Worm (Caenorhabditis elegans) whole organism, young adult: Measurements from ENCODE around the gene mlc-4.

Experiments used
- C17E4.6 ChIP-seq: fragments of 200-800 bp; sonication (Bioruptor generic); IDR thresholded peaks from 2 replicates; pipeline ENCODE4 v1.3.6; 2022; ENCODE audit warnings: missing genetic modification reagents, missing genetic modification characterization, missing compliant biosample characterization
- T26A5.8 ChIP-seq: sonication (generic microtip); optimal IDR thresholded peaks from 2 replicates; lab custom pipeline; 2016; ENCODE audit warnings: missing genetic modification characterization, missing compliant biosample characterization
- Y53F4B.3 ChIP-seq: fragments of 200-800 bp; sonication (Bioruptor generic); IDR thresholded peaks from 2 replicates; pipeline ENCODE4 v1.3.6; 2022; ENCODE audit warnings: missing genetic modification reagents, missing genetic modification characterization, missing compliant biosample characterization
- Y53G8AR.9 ChIP-seq: fragments of 200-800 bp; sonication (Bioruptor generic); conservative IDR thresholded peaks from 2 replicates; pipeline ENCODE4 v1.3.6; 2022; ENCODE audit warnings: missing genetic modification reagents, missing genetic modification characterization, missing compliant biosample characterization
- Y56A3A.18 ChIP-seq: fragments of 200-800 bp; sonication (Bioruptor generic); IDR thresholded peaks from 2 replicates; pipeline ENCODE4 v1.3.6; 2022; ENCODE audit warnings: missing genetic modification reagents, missing genetic modification characterization, missing compliant biosample characterization
- ama-1 ChIP-seq, 3 experiments: fragments of 150-350 bp in 1 of 3; sonication (generic microtip) in 2 of 3; optimal IDR thresholded peaks; 2 replicates each; lab custom pipeline; 2014 to 2018; ENCODE audit warnings: missing biosample characterization in 2 of 3, missing genetic modification characterization in 2 of 3, missing genetic modification reagents in 2 of 3
- atf-7 ChIP-seq: sonication (generic microtip); optimal IDR thresholded peaks from 2 replicates; lab custom pipeline; 2017; ENCODE audit warnings: mild to moderate bottlenecking, missing genetic modification characterization, missing compliant biosample characterization
- bed-1 ChIP-seq: fragments of 200-800 bp; sonication (Bioruptor generic); IDR thresholded peaks from 2 replicates; pipeline ENCODE4 v1.3.6; 2022; ENCODE audit warnings: missing genetic modification reagents, missing genetic modification characterization, missing compliant biosample characterization
- cebp-1 ChIP-seq, 2 experiments: fragments of 200-800 bp in 1 of 2; sonication (Bioruptor generic) in 1 of 2; sonication (generic microtip) in 1 of 2; IDR thresholded peaks in 1 of 2; optimal IDR thresholded peaks in 1 of 2; 2 replicates each; pipeline versions ENCODE4 v1.3.6 to Lab custom; 2017 to 2022; ENCODE audit warnings: missing compliant biosample characterization in 2 of 2, missing genetic modification characterization in 2 of 2, mild to moderate bottlenecking in 1 of 2, missing genetic modification reagents in 1 of 2, moderate library complexity in 1 of 2
- ceh-27 ChIP-seq: fragments of 200-800 bp; sonication (Bioruptor generic); optimal IDR thresholded peaks from 2 replicates; lab custom pipeline; 2018; ENCODE audit warnings: mild to moderate bottlenecking, missing genetic modification characterization, moderate library complexity, missing compliant biosample characterization
- ceh-58 ChIP-seq: fragments of 200-800 bp; sonication (Bioruptor generic); IDR thresholded peaks from 2 replicates; pipeline ENCODE4 v1.3.6; 2022; ENCODE audit warnings: missing genetic modification characterization, missing compliant biosample characterization
- ceh-79 ChIP-seq: sonication (generic microtip); optimal IDR thresholded peaks from 2 replicates; lab custom pipeline; 2017; ENCODE audit warnings: mild to moderate bottlenecking, missing genetic modification characterization, missing compliant biosample characterization
- ceh-91 ChIP-seq: fragments of 200-800 bp; sonication (Bioruptor generic); IDR thresholded peaks from 2 replicates; pipeline ENCODE4 v1.3.6; 2022; ENCODE audit warnings: missing genetic modification reagents, missing genetic modification characterization, missing compliant biosample characterization
- die-1 ChIP-seq: sonication (generic microtip); optimal IDR thresholded peaks from 2 replicates; lab custom pipeline; 2016; ENCODE audit warnings: missing genotype, mild to moderate bottlenecking, missing genetic modification characterization, missing compliant biosample characterization
- dpl-1 ChIP-seq: fragments of 150-350 bp; optimal IDR thresholded peaks from 2 replicates; lab custom pipeline; 2014; ENCODE audit warnings: missing biosample characterization, missing genetic modification reagents, missing genetic modification characterization
- fkh-3 ChIP-seq: sonication (generic microtip); optimal IDR thresholded peaks from 2 replicates; lab custom pipeline; 2016; ENCODE audit warnings: mild to moderate bottlenecking, missing genetic modification characterization, missing compliant biosample characterization
- hmg-1.2 ChIP-seq: fragments of 200-800 bp; sonication (Bioruptor generic); IDR thresholded peaks from 2 replicates; pipeline ENCODE4 v1.3.6; 2022; ENCODE audit warnings: missing genetic modification reagents, missing genetic modification characterization, missing compliant biosample characterization
- let-607 ChIP-seq, 2 experiments: fragments of 200-800 bp in 1 of 2; sonication (Bioruptor generic) in 1 of 2; sonication (generic microtip) in 1 of 2; optimal IDR thresholded peaks; 2 replicates each; lab custom pipeline; 2016 to 2018; ENCODE audit warnings: mild to moderate bottlenecking in 2 of 2, missing compliant biosample characterization in 2 of 2, missing genetic modification characterization in 2 of 2, moderate library complexity in 2 of 2, missing genotype in 1 of 2
- lin-26 ChIP-seq: fragments of 200-800 bp; sonication (Bioruptor generic); IDR thresholded peaks from 2 replicates; pipeline ENCODE4 v1.3.6; 2022; ENCODE audit warnings: missing genetic modification reagents, missing genetic modification characterization, missing compliant biosample characterization
- madf-3 ChIP-seq: fragments of 200-800 bp; sonication (Bioruptor generic); IDR thresholded peaks from 2 replicates; pipeline ENCODE4 v1.3.6; 2022; ENCODE audit warnings: missing genetic modification reagents, missing genetic modification characterization, missing compliant biosample characterization
- madf-8 ChIP-seq: fragments of 200-800 bp; sonication (Bioruptor generic); conservative IDR thresholded peaks from 2 replicates; pipeline ENCODE4 v1.3.6; 2022; ENCODE audit warnings: missing genetic modification reagents, missing genetic modification characterization, missing compliant biosample characterization
- mcd-1 ChIP-seq: fragments of 200-800 bp; sonication (Bioruptor generic); IDR thresholded peaks from 2 replicates; pipeline ENCODE4 v1.3.6; 2022; ENCODE audit warnings: missing genetic modification reagents, missing genetic modification characterization, missing compliant biosample characterization
- nfya-2 ChIP-seq: fragments of 200-800 bp; sonication (Bioruptor generic); IDR thresholded peaks from 2 replicates; pipeline ENCODE4 v1.3.6; 2022; ENCODE audit warnings: missing genetic modification reagents, missing genetic modification characterization, missing compliant biosample characterization
- nhr-27 ChIP-seq: fragments of 200-800 bp; sonication (Bioruptor generic); optimal IDR thresholded peaks from 2 replicates; lab custom pipeline; 2018; ENCODE audit warnings: mild to moderate bottlenecking, missing genetic modification characterization, moderate library complexity, missing compliant biosample characterization
- nhr-80 ChIP-seq: sonication (generic microtip); optimal IDR thresholded peaks from 2 replicates; lab custom pipeline; 2016; ENCODE audit warnings: missing genetic modification characterization, missing compliant biosample characterization
- sea-2 ChIP-seq: fragments of 200-800 bp; sonication (Bioruptor generic); IDR thresholded peaks from 2 replicates; pipeline ENCODE4 v1.3.6; 2022; ENCODE audit warnings: missing genetic modification characterization, missing compliant biosample characterization
- snpc-4 ChIP-seq, 5 experiments: fragments of 150-350 bp in 1 of 5; sonication (generic microtip) in 4 of 5; optimal IDR thresholded peaks; 2 replicates each; lab custom pipeline; 2014 to 2018; ENCODE audit warnings: missing genetic modification characterization in 5 of 5, missing biosample characterization in 3 of 5, antibody characterized with exemption in 2 of 5, mild to moderate bottlenecking in 2 of 5, missing compliant biosample characterization in 2 of 5, missing genotype in 2 of 5, moderate library complexity in 2 of 5, missing genetic modification reagents in 1 of 5
- unc-62 ChIP-seq: fragments of 150-350 bp; optimal IDR thresholded peaks from 2 replicates; lab custom pipeline; 2014; ENCODE audit warnings: missing biosample characterization, missing genetic modification reagents, missing genetic modification characterization
- zfh-2 ChIP-seq: fragments of 200-800 bp; sonication (Bioruptor generic); conservative IDR thresholded peaks from 2 replicates; pipeline ENCODE4 v1.3.6; 2022; ENCODE audit warnings: missing genetic modification reagents, missing genetic modification characterization, missing compliant biosample characterization
- ztf-22 ChIP-seq: fragments of 200-800 bp; sonication (Bioruptor generic); optimal IDR thresholded peaks from 2 replicates; lab custom pipeline; 2018; ENCODE audit warnings: mild to moderate bottlenecking, missing genetic modification characterization, moderate library complexity, missing compliant biosample characterization
- ztf-26 ChIP-seq: sonication (generic microtip); optimal IDR thresholded peaks from 2 replicates; lab custom pipeline; 2017; ENCODE audit warnings: missing genetic modification characterization, missing compliant biosample characterization

Gene mlc-4

DNA sequence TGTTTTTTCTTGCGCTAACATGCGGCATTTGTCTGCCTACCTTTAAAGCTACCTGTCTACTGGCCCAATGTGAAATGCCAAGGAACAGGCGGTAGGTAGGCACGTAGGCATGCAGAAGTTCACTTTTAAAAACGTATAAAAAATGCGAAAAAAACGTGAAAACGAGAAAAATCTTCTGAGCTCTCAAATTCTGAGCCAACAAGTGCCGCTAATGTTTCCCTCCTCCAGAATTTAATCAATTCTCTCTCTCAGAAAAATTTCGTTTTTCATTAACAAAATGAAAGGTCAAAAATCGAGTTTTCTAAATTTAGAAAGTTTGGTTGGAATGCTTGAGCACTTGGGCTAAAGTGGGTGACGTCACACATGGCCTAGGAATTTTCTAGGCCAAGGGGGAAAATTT, 11.1 kb downstream of the mlc-4 start:
- no peak for TF ChIP-seq nfya-2 (GFP tag; lab: Robert Waterston, UW)
- no peak for TF ChIP-seq dpl-1 (GFP tag; lab: Kevin White, UChicago)
- no peak for TF ChIP-seq C17E4.6 (GFP tag; lab: Robert Waterston, UW)
- TF ChIP-seq mcd-1, result no peak
- no peak for TF ChIP-seq zfh-2
- TF ChIP-seq Y53G8AR.9 (GFP tag; lab: Robert Waterston, UW), result no peak

DNA sequence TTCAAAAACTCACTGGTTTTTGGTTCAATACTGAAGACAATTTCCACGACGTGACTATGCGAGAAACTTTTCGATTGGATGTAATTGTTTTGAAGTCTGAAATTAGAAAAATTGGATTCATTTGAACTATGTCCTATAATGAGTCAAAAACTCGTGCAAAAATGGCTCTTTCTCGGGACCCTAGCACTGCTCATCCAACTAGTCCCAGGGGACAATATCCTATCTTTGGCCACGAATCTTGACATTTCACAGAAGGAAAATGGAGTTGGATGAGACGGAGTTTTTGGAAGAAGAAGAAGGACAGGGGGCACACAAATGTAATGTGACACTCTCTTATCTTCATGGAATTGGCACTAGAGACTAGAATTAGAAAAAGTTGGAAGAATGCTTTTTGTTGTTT, 11.7 kb downstream of the mlc-4 start:
- TF ChIP-seq die-1 (tag; lab: Kevin White, UChicago), result no peak
- TF ChIP-seq bed-1 (GFP tag; lab: Robert Waterston, UW), result 0 out of 2 replicates have a peak, but pooled peaks have one; percentile 44
- no peak for TF ChIP-seq sea-2 (GFP tag; lab: Robert Waterston, UW)
- no peak for TF ChIP-seq T26A5.8 (tag; lab: Kevin White, UChicago)
- TF ChIP-seq Y56A3A.18 (GFP tag; lab: Robert Waterston, UW), result no peak
- no peak for TF ChIP-seq ceh-58 (GFP tag; lab: Robert Waterston, UW)
- TF ChIP-seq ceh-91 (GFP tag; lab: Robert Waterston, UW), result no peak
- no peak for TF ChIP-seq nhr-27 (tag; lab: Kevin White, UChicago)
- TF ChIP-seq ztf-22, result no peak
- TF ChIP-seq, all 124 proteins: peak for 1

DNA sequence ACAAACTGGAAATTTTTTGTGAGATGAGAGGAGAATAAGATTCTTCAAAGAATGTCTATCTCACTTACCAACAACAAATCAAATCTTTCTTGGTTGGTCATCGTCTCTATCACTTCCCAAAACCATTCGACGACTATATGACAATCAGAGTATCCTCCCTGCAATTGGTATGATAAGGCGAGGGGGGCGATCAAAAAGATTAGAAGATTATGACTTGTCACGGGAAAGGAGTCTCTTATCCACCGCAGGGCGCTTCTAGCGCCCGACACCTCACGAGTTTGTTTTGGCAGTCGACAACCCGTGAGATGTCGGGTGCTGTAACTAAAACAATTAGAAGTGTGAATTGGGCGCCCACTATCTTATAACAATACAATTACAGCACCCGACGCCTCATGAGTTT, 15.9 kb downstream of the mlc-4 start:
- TF ChIP-seq hmg-1.2 (no peak), Y53F4B.3 (GFP tag; lab: Robert Waterston, UW) (no peak), snpc-4 (GFP tag; optimal IDR thresholded peaks at IDR 0.05; lab: Kevin White, UChicago) (peak; percentile 37), snpc-4 (tag; optimal IDR thresholded peaks at IDR 0.05; lab: Kevin White, UChicago) (peak; percentile 87 to 96 (median 92)), ama-1 (optimal IDR thresholded peaks at IDR 0.05; lab: Kevin White, UChicago) (no peak), ama-1 (GFP tag; optimal IDR thresholded peaks at IDR 0.05; lab: Kevin White, UChicago) (no peak), ztf-26 (peak; percentile 54), let-607 (tag; optimal IDR thresholded peaks at IDR 0.05; lab: Kevin White, UChicago) (no peak), madf-3 (0 out of 2 replicates have a peak, but pooled peaks have one; percentile 46), ceh-27 (GFP tag; lab: Kevin White, UChicago) (no peak), fkh-3 (tag; lab: Kevin White, UChicago) (no peak), lin-26 (GFP tag; lab: Robert Waterston, UW) (peak; percentile 60; the same call in 1 of the 2 replicates)
- TF ChIP-seq, all 124 proteins: peak for 4

DNA sequence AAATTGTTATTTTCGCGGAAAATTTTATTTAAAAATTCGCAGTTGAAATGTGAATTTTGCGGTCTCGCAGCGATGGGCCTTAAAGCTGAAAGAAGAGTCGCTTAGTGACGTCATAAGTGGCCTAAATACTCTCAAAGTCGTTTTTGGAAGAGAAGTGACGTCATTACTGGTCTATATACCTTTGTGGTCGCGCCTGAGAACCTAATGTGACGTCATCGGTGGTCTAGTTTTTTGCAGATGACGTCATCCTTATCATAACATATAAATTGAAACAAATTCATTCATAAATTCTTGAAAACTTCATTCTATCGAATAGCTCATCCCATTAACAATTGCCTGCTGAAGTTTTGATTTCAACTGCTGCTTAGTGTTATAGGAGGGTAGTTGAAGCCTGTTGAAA, 16.5 kb downstream of the mlc-4 start:
- no peak for TF ChIP-seq nhr-80
- peak; percentile 70 for TF ChIP-seq atf-7 (tag; lab: Kevin White, UChicago)

DNA sequence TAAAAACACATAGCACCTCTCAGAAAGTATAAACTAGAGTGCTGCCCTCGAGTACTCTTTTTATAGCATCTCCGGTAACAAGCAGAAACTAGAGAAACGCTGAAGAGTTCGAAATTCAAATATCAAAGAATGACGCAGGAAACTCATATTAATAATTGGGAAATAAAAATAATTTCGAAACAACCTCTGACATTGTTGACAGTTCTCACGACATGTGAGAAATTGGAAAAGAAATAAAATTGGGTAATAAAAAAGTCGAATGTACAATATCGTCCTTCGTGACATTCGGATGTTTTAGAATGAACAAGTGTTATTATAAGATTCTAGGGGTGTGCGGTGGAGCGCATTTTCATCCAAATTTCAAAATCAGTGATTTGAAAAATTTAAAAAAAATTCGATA, 21.3 kb downstream of the mlc-4 start:
- no peak for TF ChIP-seq snpc-4 (GFP tag; optimal IDR thresholded peaks at IDR 0.05; lab: Kevin White, UChicago)
- TF ChIP-seq snpc-4 (tag; optimal IDR thresholded peaks at IDR 0.05; lab: Kevin White, UChicago), result no peak
- peak; percentile 23 for TF ChIP-seq nhr-80
- TF ChIP-seq ceh-79 (tag; lab: Kevin White, UChicago), result no peak
- TF ChIP-seq madf-8 (GFP tag; lab: Robert Waterston, UW), result no peak
- TF ChIP-seq cebp-1 (GFP tag; IDR thresholded peaks at IDR 0.05; lab: Robert Waterston, UW), result no peak
- TF ChIP-seq cebp-1 (tag; optimal IDR thresholded peaks at IDR 0.05; lab: Kevin White, UChicago), result peak; percentile 20
- TF ChIP-seq unc-62, result peak; percentile 55
